Fruit fly (Drosophila melanogaster) whole organism, adult: ENCODE measurements around the gene InR.

ENCODE experiments used
- CG11617 ChIP-seq: fragments of 200-800 bp; sonication (Bioruptor generic); optimal IDR thresholded peaks from 2 replicates; lab custom pipeline; 2017; ENCODE audit warnings: mild to moderate bottlenecking, missing biosample characterization, missing genetic modification reagents, missing genetic modification characterization
- CG12768 ChIP-seq: fragments of 200-800 bp; sonication (Bioruptor generic); optimal IDR thresholded peaks from 2 replicates; lab custom pipeline; 2017; ENCODE audit warnings: missing biosample characterization, missing genetic modification characterization, mild to moderate bottlenecking, moderate library complexity, missing genetic modification reagents
- CG14711 ChIP-seq: fragments of 200-800 bp; sonication (Bioruptor generic); optimal IDR thresholded peaks from 2 replicates; lab custom pipeline; 2018; ENCODE audit warnings: missing biosample characterization, mild to moderate bottlenecking, missing genetic modification characterization, moderate library complexity
- CG1620 ChIP-seq: fragments of 200-800 bp; sonication (Bioruptor generic); optimal IDR thresholded peaks from 2 replicates; lab custom pipeline; 2016; ENCODE audit warnings: missing biosample characterization, missing genetic modification characterization
- CG33017 ChIP-seq: fragments of 200-800 bp; sonication (Bioruptor generic); optimal IDR thresholded peaks from 2 replicates; lab custom pipeline; 2018; ENCODE audit warnings: missing biosample characterization, mild to moderate bottlenecking, missing genetic modification characterization, moderate library complexity
- CG5204 ChIP-seq: fragments of 200-800 bp; sonication (Bioruptor generic); optimal IDR thresholded peaks from 2 replicates; lab custom pipeline; 2016; ENCODE audit warnings: missing biosample characterization, missing genetic modification characterization
- CG7045 ChIP-seq: fragments of 200-800 bp; sonication (Bioruptor generic); optimal IDR thresholded peaks from 2 replicates; lab custom pipeline; 2017; ENCODE audit warnings: missing biosample characterization, mild to moderate bottlenecking, missing genetic modification characterization
- CG7101 ChIP-seq: fragments of 200-800 bp; sonication (Bioruptor generic); optimal IDR thresholded peaks from 2 replicates; lab custom pipeline; 2018; ENCODE audit warnings: missing biosample characterization, mild to moderate bottlenecking, missing genetic modification characterization, moderate library complexity
- Clk ChIP-seq: fragments of 200-800 bp; sonication (Bioruptor generic); optimal IDR thresholded peaks from 2 replicates; lab custom pipeline; 2017; ENCODE audit warnings: missing biosample characterization, missing genetic modification characterization
- Crg-1 ChIP-seq: fragments of 200-800 bp; sonication (Bioruptor generic); optimal IDR thresholded peaks from 2 replicates; lab custom pipeline; 2016; ENCODE audit warnings: missing biosample characterization, missing genetic modification characterization
- Hr96 ChIP-seq: fragments of 200-800 bp; sonication (Bioruptor generic); optimal IDR thresholded peaks from 2 replicates; lab custom pipeline; 2016; ENCODE audit warnings: missing biosample characterization, missing genetic modification characterization
- Mnt ChIP-seq: fragments of 200-800 bp; sonication (Bioruptor generic); optimal IDR thresholded peaks from 2 replicates; lab custom pipeline; 2016; ENCODE audit warnings: missing biosample characterization, mild to moderate bottlenecking, missing genetic modification characterization
- bab1 ChIP-seq: fragments of 200-800 bp; sonication (Bioruptor generic); optimal IDR thresholded peaks from 3 replicates; lab custom pipeline; 2019; ENCODE audit warnings: missing biosample characterization, mild to moderate bottlenecking, missing genetic modification characterization, moderate library complexity
- cic ChIP-seq: fragments of 200-800 bp; sonication (Bioruptor generic); optimal IDR thresholded peaks from 2 replicates; lab custom pipeline; 2017; ENCODE audit warnings: missing biosample characterization, mild to moderate bottlenecking, missing genetic modification characterization, moderate library complexity
- cnc ChIP-seq, 2 experiments: fragments of >200 bp; optimal IDR thresholded peaks; 2 replicates each; lab custom pipeline; 2017
- kay ChIP-seq: fragments of 200-800 bp; sonication (Bioruptor generic); peaks from one replicate; lab custom pipeline; 2016; ENCODE audit warnings: missing biosample characterization, missing genetic modification characterization, borderline replicate concordance
- ovo ChIP-seq: fragments of 200-800 bp; sonication (Bioruptor generic); optimal IDR thresholded peaks from 2 replicates; lab custom pipeline; 2016; ENCODE audit warnings: missing biosample characterization, missing genetic modification characterization
- pad ChIP-seq: fragments of 200-800 bp; sonication (Bioruptor generic); optimal IDR thresholded peaks from 3 replicates; lab custom pipeline; 2017; ENCODE audit warnings: missing biosample characterization, missing genetic modification characterization, mild to moderate bottlenecking, moderate library complexity, missing genetic modification reagents
- tj ChIP-seq: fragments of 200-800 bp; sonication (Bioruptor generic); optimal IDR thresholded peaks from 3 replicates; lab custom pipeline; 2017; ENCODE audit warnings: missing biosample characterization, mild to moderate bottlenecking, missing genetic modification characterization, moderate library complexity
- toe ChIP-seq: fragments of 200-800 bp; sonication (Bioruptor generic); optimal IDR thresholded peaks from 2 replicates; lab custom pipeline; 2016; ENCODE audit warnings: missing biosample characterization, missing genetic modification characterization

InR gene

dm6 chr3R:21580091-21580490 lies 39.0 kb downstream of the InR start:
- TF ChIP-seq bab1 (GFP tag; lab: Kevin White, UChicago) (no peak), cic (GFP tag; lab: Kevin White, UChicago) (peak; percentile 46), pad (GFP tag; lab: Kevin White, UChicago) (peak; percentile 11), toe (no peak), cnc (optimal IDR thresholded peaks at IDR 0.05; lab: Kevin White, UChicago) (no peak), tj (GFP tag; lab: Kevin White, UChicago) (peak; percentile 18), CG14711 (no peak), CG12768 (GFP tag; lab: Kevin White, UChicago) (no peak), CG5204 (GFP tag; lab: Kevin White, UChicago) (no peak), CG7101 (no peak), ovo (GFP tag; lab: Kevin White, UChicago) (no peak), Mnt (peak; percentile 14), CG7045 (no peak), CG33017 (tag; lab: Kevin White, UChicago) (no peak), Crg-1 (GFP tag; lab: Kevin White, UChicago) (no peak), CG11617 (GFP tag; lab: Kevin White, UChicago) (no peak), CG1620 (GFP tag; lab: Kevin White, UChicago) (no peak), Clk (no peak), kay (GFP tag; lab: Kevin White, UChicago) (no peak), Hr96 (no peak)

DNA sequence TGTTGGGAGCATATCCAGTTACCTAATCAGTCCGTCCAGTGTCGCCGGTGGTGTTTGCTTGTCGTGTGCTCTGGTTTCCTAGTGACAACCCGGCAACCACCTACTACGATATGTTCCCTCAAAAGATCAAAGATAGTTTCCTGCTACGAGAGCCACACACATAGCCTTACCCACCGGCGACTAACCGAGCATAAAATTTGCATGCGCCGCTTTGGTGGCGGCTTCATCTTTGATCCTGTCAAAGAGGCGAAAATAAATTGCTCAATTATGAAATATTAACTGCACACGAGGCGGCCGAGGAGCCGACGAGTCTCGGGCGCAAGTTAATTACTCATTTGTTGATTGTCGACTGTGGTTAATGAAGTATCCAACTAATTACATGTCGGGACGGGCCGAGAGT lies 50.1 kb downstream of the InR start, which contains the start of gene CG15498:
Gene CG15498, minus strand, starts transcription at position 101 of the 400 bp plus-strand sequence.
- TF ChIP-seq CG1620 (GFP tag; lab: Kevin White, UChicago), result no peak
- TF ChIP-seq kay (GFP tag; lab: Kevin White, UChicago), result no peak
- TF ChIP-seq CG14711, result no peak
- no peak for TF ChIP-seq tj (GFP tag; lab: Kevin White, UChicago)
- TF ChIP-seq cnc (optimal IDR thresholded peaks at IDR 0.05; lab: Kevin White, UChicago), result no peak
- TF ChIP-seq CG5204 (GFP tag; lab: Kevin White, UChicago), result no peak
- TF ChIP-seq Crg-1 (GFP tag; lab: Kevin White, UChicago), result no peak
- TF ChIP-seq toe, result no peak
- TF ChIP-seq ovo (GFP tag; lab: Kevin White, UChicago), result no peak
- TF ChIP-seq CG11617 (GFP tag; lab: Kevin White, UChicago), result no peak
- no peak for TF ChIP-seq Mnt
- no peak for TF ChIP-seq CG12768 (GFP tag; lab: Kevin White, UChicago)
- TF ChIP-seq CG33017 (tag; lab: Kevin White, UChicago), result no peak
- no peak for TF ChIP-seq bab1 (GFP tag; lab: Kevin White, UChicago)
- TF ChIP-seq CG7101, result no peak
- TF ChIP-seq CG7045, result no peak
- TF ChIP-seq cic (GFP tag; lab: Kevin White, UChicago), result no peak

DNA sequence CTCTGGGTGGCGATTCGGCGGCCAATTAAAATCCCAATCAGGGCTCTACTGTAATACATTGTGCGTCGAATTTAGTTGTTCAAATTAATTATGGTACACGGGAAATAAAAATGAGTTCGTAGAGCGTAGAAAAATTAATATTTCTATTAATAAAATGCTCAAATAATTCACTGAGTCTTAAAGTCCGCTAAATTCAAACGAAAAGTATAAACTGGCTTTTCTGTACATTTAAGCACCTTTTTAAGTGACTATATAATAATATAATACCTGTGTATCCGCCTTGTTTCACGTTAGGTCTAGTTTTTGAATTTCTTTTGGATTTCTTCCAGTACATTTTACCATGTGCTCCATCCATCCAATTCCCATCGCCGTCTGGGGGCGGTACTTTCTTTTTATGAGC lies 52.3 kb downstream of the InR start:
- no peak for TF ChIP-seq CG33017 (tag; lab: Kevin White, UChicago)
- no peak for TF ChIP-seq pad (GFP tag; lab: Kevin White, UChicago)
- no peak for TF ChIP-seq cnc (optimal IDR thresholded peaks at IDR 0.05; lab: Kevin White, UChicago)
- no peak for TF ChIP-seq CG12768 (GFP tag; lab: Kevin White, UChicago)
- TF ChIP-seq CG7045, result no peak
- TF ChIP-seq CG5204 (GFP tag; lab: Kevin White, UChicago), result no peak
- TF ChIP-seq toe, result no peak
- no peak for TF ChIP-seq Hr96
- no peak for TF ChIP-seq Crg-1 (GFP tag; lab: Kevin White, UChicago)
- TF ChIP-seq cic (GFP tag; lab: Kevin White, UChicago), result no peak

- TF ChIP-seq toe, result no peak
- no peak for TF ChIP-seq CG7045
- no peak for TF ChIP-seq Clk
- no peak for TF ChIP-seq kay (GFP tag; lab: Kevin White, UChicago)
- no peak for TF ChIP-seq CG14711
- TF ChIP-seq CG5204 (GFP tag; lab: Kevin White, UChicago), result no peak
- TF ChIP-seq ovo (GFP tag; lab: Kevin White, UChicago), result no peak
- no peak for TF ChIP-seq Mnt
- no peak for TF ChIP-seq tj (GFP tag; lab: Kevin White, UChicago)
- TF ChIP-seq CG7101, result no peak
- no peak for TF ChIP-seq Crg-1 (GFP tag; lab: Kevin White, UChicago)
- no peak for TF ChIP-seq CG33017 (tag; lab: Kevin White, UChicago)
- no peak for TF ChIP-seq Hr96
- TF ChIP-seq cic (GFP tag; lab: Kevin White, UChicago), result no peak
- TF ChIP-seq CG11617 (GFP tag; lab: Kevin White, UChicago), result no peak
- TF ChIP-seq CG12768 (GFP tag; lab: Kevin White, UChicago), result no peak
- TF ChIP-seq pad (GFP tag; lab: Kevin White, UChicago), result no peak
- TF ChIP-seq bab1 (GFP tag; lab: Kevin White, UChicago), result no peak
- no peak for TF ChIP-seq cnc (optimal IDR thresholded peaks at IDR 0.05; lab: Kevin White, UChicago)
These were observed 52.8 kb downstream of the InR start for dm6 chr3R:21566367-21566766.

DNA sequence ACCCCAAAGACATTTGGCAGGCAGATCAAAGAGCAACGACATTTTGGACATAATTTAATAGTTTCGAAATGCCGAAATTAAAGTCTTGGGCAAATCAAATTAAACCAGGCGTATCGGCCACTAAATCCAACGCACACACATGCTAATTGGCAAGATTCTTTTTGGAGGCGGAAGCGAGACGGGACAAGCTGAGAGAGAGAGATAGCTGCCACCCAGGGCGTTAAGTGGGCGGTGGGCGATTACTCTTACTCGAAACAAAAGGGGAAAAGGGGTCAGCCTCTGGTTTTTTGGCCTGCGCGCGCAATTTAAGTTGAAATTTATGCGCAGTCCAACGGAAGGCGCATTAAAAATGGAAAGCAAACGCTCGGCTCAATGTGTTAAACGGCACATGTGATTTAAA lies 55.8 kb downstream of the InR start:
- TF ChIP-seq CG14711 (no peak), bab1 (GFP tag; lab: Kevin White, UChicago) (no peak), tj (GFP tag; lab: Kevin White, UChicago) (no peak), pad (GFP tag; lab: Kevin White, UChicago) (no peak), toe (no peak)

DNA sequence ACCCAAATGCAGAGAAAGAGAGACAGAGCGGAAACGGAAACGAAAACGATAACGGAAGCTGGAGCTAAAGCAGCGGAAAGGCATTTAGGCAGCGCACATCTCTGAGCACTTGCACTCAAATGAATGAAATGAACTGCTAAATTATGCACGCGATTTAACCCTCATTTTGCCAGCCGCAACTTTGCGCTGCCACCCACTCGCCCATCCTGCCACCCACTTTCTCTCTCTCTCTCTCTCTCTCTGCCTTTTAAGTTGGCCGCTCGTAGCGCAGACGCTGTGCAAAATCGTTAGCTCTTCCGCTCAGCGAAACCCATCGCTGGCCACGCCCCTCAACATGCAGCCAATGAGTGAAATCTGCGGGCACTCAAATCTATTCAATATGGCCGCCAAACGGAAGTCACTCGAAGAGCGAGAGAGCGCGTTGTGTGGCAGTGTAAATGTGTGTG lies 57.7 kb downstream of the InR start:
- TF ChIP-seq CG11617 (GFP tag; lab: Kevin White, UChicago) (no peak), CG12768 (GFP tag; lab: Kevin White, UChicago) (no peak)

DNA sequence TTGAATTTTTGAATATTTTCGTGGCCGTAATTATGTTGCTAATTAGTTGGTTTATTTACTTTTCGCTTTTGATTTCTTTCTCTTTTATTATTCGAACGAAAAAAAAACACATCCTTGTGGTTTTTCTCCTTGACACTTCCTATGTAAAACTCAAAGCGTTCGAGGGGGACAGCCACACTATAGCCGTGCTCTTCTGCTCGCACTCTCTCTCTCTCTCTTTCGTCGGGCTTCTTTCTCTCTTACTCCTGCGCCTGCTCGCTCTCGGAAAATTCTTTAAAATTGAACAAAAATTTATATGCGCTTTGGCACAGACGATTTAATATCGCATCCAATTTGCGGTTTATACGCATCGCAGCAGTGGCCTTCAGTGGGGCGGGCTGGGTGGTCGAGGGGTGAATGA lies 61.2 kb downstream of the InR start:
- TF ChIP-seq CG11617 (GFP tag; lab: Kevin White, UChicago) (no peak), toe (no peak), bab1 (GFP tag; lab: Kevin White, UChicago) (no peak), Hr96 (no peak), Crg-1 (GFP tag; lab: Kevin White, UChicago) (no peak), CG7045 (no peak), tj (GFP tag; lab: Kevin White, UChicago) (no peak), pad (GFP tag; lab: Kevin White, UChicago) (no peak), kay (GFP tag; lab: Kevin White, UChicago) (no peak), ovo (GFP tag; lab: Kevin White, UChicago) (no peak), CG7101 (no peak), cic (GFP tag; lab: Kevin White, UChicago) (no peak), Mnt (no peak), CG5204 (GFP tag; lab: Kevin White, UChicago) (no peak), CG14711 (no peak), cnc (optimal IDR thresholded peaks at IDR 0.05; lab: Kevin White, UChicago) (no peak), Clk (no peak), CG1620 (GFP tag; lab: Kevin White, UChicago) (no peak), CG12768 (GFP tag; lab: Kevin White, UChicago) (no peak), CG33017 (tag; lab: Kevin White, UChicago) (no peak)
